Worm (Caenorhabditis elegans): ENCODE data around the gene cutc-1.

The cutc-1 gene

DNA sequence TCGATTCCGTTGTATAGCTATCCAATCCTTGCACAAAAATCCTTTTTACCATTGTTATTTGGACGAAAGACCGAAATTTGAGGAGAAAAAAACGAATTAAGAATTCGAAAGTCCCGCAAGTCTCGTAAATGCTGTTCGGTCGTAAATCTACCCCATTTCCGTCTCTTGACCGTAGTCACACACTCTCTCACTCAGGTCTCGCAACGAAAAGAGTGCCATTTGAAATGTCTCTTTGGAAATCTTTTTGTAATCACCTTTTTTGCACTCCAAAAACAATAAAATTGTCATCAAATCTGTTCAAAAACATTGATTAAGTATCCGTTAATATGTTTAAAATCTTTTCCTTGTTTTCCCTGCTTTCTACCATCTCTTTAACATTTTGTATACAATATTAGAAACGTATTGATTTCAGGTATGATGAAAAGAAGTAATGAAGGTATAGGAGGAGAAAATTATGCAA lies 45.2 kb downstream of the cutc-1 start, which contains the start of the genes R05D3.8 and rfp-1 (continued):
- no peak for TF ChIP-seq B0261.1 (tag; optimal IDR thresholded peaks at IDR 0.05)
- no peak for TF ChIP-seq die-1 (tag; optimal IDR thresholded peaks at IDR 0.05)
- TF ChIP-seq ceh-58 (GFP tag; IDR thresholded peaks at IDR 0.05): no peak
- TF ChIP-seq unc-62 (GFP tag; optimal IDR thresholded peaks at IDR 0.05): no peak
- TF ChIP-seq ekl-4 (GFP tag; IDR thresholded peaks at IDR 0.05): peak; percentile 49; the same call in 1 of the 2 replicates
- 0 out of 2 replicates have a peak, but pooled peaks have one; percentile 8 for TF ChIP-seq B0019.2 (GFP tag; conservative IDR thresholded peaks at IDR 0.05)
- TF ChIP-seq Y95B8A.8 (GFP tag; IDR thresholded peaks at IDR 0.05): no peak
- peak; percentile 56 for TF ChIP-seq xnd-1 (tag; optimal IDR thresholded peaks at IDR 0.05)
- peak; percentile 47 for TF ChIP-seq lin-40 (tag; optimal IDR thresholded peaks at IDR 0.05)
- TF ChIP-seq Y53G8AR.9 (GFP tag; conservative IDR thresholded peaks at IDR 0.05): 0 out of 2 replicates have a peak, but pooled peaks have one; percentile 50
- no peak for TF ChIP-seq nhr-90 (tag; optimal IDR thresholded peaks at IDR 0.05)
- no peak for TF ChIP-seq let-607 (tag; optimal IDR thresholded peaks at IDR 0.05)
- TF ChIP-seq ets-4 (GFP tag; optimal IDR thresholded peaks at IDR 0.05): no peak
- TF ChIP-seq ztf-3 (GFP tag; optimal IDR thresholded peaks at IDR 0.05): no peak
- no peak for TF ChIP-seq ztf-28 (GFP tag; IDR thresholded peaks at IDR 0.05)
- TF ChIP-seq ceh-91 (GFP tag; IDR thresholded peaks at IDR 0.05): peak; percentile 72
- no peak for TF ChIP-seq akir-1 (GFP tag; optimal IDR thresholded peaks at IDR 0.05)
- no peak for TF ChIP-seq nfya-2 (GFP tag; IDR thresholded peaks at IDR 0.05)
- TF ChIP-seq madf-10 (tag; optimal IDR thresholded peaks at IDR 0.05): no peak
- no peak for TF ChIP-seq attf-6 (GFP tag; IDR thresholded peaks at IDR 0.05)
- peak; percentile 53; the same call in 1 of the 2 replicates for TF ChIP-seq hmg-1.2 (GFP tag; IDR thresholded peaks at IDR 0.05)
- no peak for TF ChIP-seq aptf-2 (GFP tag; conservative IDR thresholded peaks at IDR 0.05)
- TF ChIP-seq gei-17 (GFP tag; optimal IDR thresholded peaks at IDR 0.05): no peak
- TF ChIP-seq Y79H2A.3 (GFP tag; conservative IDR thresholded peaks at IDR 0.05): 0 out of 2 replicates have a peak, but pooled peaks have one; percentile 50
- TF ChIP-seq pha-4 (tag; optimal IDR thresholded peaks at IDR 0.05): no peak
- peak; percentile 67; the same call in 1 of the 2 replicates for TF ChIP-seq nfyb-1 (GFP tag; IDR thresholded peaks at IDR 0.05)
- TF ChIP-seq ztf-22 (GFP tag; optimal IDR thresholded peaks at IDR 0.05): no peak
- peak; percentile 94 for TF ChIP-seq lsl-1 (GFP tag; optimal IDR thresholded peaks at IDR 0.05)
- no peak for TF ChIP-seq let-526 (GFP tag; IDR thresholded peaks at IDR 0.05)
- TF ChIP-seq nfya-1 (tag; optimal IDR thresholded peaks at IDR 0.05; ENCODE audit: borderline replicate concordance, insufficient read depth): no peak
- TF ChIP-seq lir-1 (GFP tag; conservative IDR thresholded peaks at IDR 0.05): no peak; the same call in 1 of the 2 replicates
- peak in 1 of 3 experiments; percentile 73 for TF ChIP-seq lin-35 (GFP tag; optimal IDR thresholded peaks at IDR 0.05)
- TF ChIP-seq lag-1 (GFP tag; IDR thresholded peaks at IDR 0.05): no peak
- TF ChIP-seq snpc-1.1 (tag; optimal IDR thresholded peaks at IDR 0.05; ENCODE audit: insufficient read depth): no peak
- no peak for TF ChIP-seq F52B5.7 (tag; optimal IDR thresholded peaks at IDR 0.05)
- no peak for TF ChIP-seq ztf-25 (GFP tag; IDR thresholded peaks at IDR 0.05)
- TF ChIP-seq egrh-3 (GFP tag; IDR thresholded peaks at IDR 0.05): no peak
- TF ChIP-seq hlh-26 (GFP tag; conservative IDR thresholded peaks at IDR 0.05): no peak
- peak; percentile 61; the same call in 1 of the 2 replicates for TF ChIP-seq D2030.7 (GFP tag; IDR thresholded peaks at IDR 0.05)
- TF ChIP-seq chd-7 (tag; optimal IDR thresholded peaks at IDR 0.05): no peak
- no peak for TF ChIP-seq snpc-3.4 (tag; optimal IDR thresholded peaks at IDR 0.05)
- TF ChIP-seq attf-3 (GFP tag; conservative IDR thresholded peaks at IDR 0.05): peak; percentile 68
- peak; percentile 28 for TF ChIP-seq dpl-1 (GFP tag; optimal IDR thresholded peaks at IDR 0.05)
- TF ChIP-seq zim-3 (tag; optimal IDR thresholded peaks at IDR 0.05): no peak
- TF ChIP-seq mxl-1 (tag; optimal IDR thresholded peaks at IDR 0.05): no peak
- no peak for TF ChIP-seq rec-8 (tag; optimal IDR thresholded peaks at IDR 0.05)
- TF ChIP-seq him-1 (tag; optimal IDR thresholded peaks at IDR 0.05): no peak

Data from whole organism, young adult.